Fruit fly (Drosophila melanogaster) ovary, adult (tissue): ENCODE measurements around the gene CG12231.
A peak's percentile ranks its signal among the peaks of the same experiment; 100 is the strongest.

Experiments used
- CG17801 ChIP-seq: fragments of 200-800 bp; optimal IDR thresholded peaks from 2 replicates; lab custom pipeline; 2019; ENCODE audit warnings: missing biosample characterization, mild to moderate bottlenecking, missing genetic modification characterization, moderate library complexity; ENCODE audit not compliant: partially characterized antibody

The CG12231 gene

dm6 chrX:19491984-19492584 lies 39.5 kb downstream of the CG12231 start, which contains the start of the genes pcm and ND-18:
TSS of gene pcm (minus strand) at chrX:19492011.
TSS of gene ND-18 (plus strand) at chrX:19492421.
- peak; percentile 0 for TF ChIP-seq CG17801 (GFP tag; lab: Kevin White, UChicago)

DNA sequence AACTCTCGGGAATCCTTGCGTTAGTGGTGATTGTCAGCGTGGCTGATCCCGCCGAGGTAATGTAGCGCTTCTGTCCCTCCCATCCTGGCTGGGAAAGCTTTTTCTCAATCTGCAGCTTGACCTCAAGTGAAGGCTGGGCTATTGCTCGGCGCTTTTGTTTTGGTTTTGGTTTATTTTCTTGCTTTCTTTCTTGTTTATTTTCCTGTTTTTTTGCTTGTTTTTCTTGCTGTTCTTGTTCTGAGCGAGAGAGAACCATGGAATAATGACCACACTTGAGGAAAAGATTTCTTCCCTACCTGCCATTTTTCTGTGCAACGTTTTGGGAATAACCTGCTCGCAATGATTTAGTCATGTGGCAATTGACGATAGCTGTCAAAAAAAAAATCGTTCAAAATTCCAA lies 46.5 kb downstream of the CG12231 start:
- no peak for TF ChIP-seq CG17801 (GFP tag; lab: Kevin White, UChicago)
